Worm (Caenorhabditis elegans) whole organism, L4/young adult: Measurements from ENCODE around the gene taap-1.

Experiments
- W03F9.2 ChIP-seq: fragments of 150-350 bp; optimal IDR thresholded peaks from 2 replicates; lab custom pipeline; 2014; ENCODE audit warnings: missing biosample characterization, missing genetic modification characterization
- him-1 ChIP-seq: sonication (generic microtip); optimal IDR thresholded peaks from 2 replicates; lab custom pipeline; 2016; ENCODE audit warnings: missing genotype, missing genetic modification reagents, missing genetic modification characterization, missing compliant biosample characterization

- TF ChIP-seq him-1 (tag; lab: Kevin White, UChicago): no peak
- TF ChIP-seq W03F9.2: no peak
These were observed 36.9 kb downstream of the taap-1 start, which contains the start of gene cut-3 for ce11 chrII:8446731-8447130.
